Worm (Caenorhabditis elegans): ENCODE data around the gene pat-4.

ce11 chrIII:53696-54095, 40.9 kb downstream of the pat-4 start:
- TF ChIP-seq flt-1 (GFP tag; IDR thresholded peaks at IDR 0.05) (no peak), T22C8.4 (GFP tag; IDR thresholded peaks at IDR 0.05) (no peak), klf-2 (GFP tag; conservative IDR thresholded peaks at IDR 0.05) (no peak), ztf-29 (GFP tag; IDR thresholded peaks at IDR 0.05) (no peak), ref-1 (GFP tag; conservative IDR thresholded peaks at IDR 0.05) (no peak), tab-1 (GFP tag; IDR thresholded peaks at IDR 0.05) (no peak), ztf-23 (GFP tag; IDR thresholded peaks at IDR 0.05) (no peak), med-1 (GFP tag; optimal IDR thresholded peaks at IDR 0.05; ENCODE audit: insufficient read depth) (no peak), cog-1 (tag; optimal IDR thresholded peaks at IDR 0.05) (no peak)

Measured in whole organism, midembryonic.